Worm (Caenorhabditis elegans): ENCODE measurements around the gene ubc-7.
A peak's percentile ranks its signal among the peaks of the same experiment; 100 is the strongest.

ubc-7 gene

ce11 chrIII:9582240-9582639 is 48.7 kb downstream of the ubc-7 start, which contains the start of gene C48B4.3:
Gene C48B4.3, minus strand, starts transcription at chrIII:9582388.
- TF ChIP-seq ceh-62 (tag; optimal IDR thresholded peaks at IDR 0.05) (no peak), duxl-1 (tag; optimal IDR thresholded peaks at IDR 0.05; ENCODE audit: poor library complexity) (no peak), lin-29 (GFP tag; IDR thresholded peaks at IDR 0.05) (no peak), lin-1 (GFP tag; IDR thresholded peaks at IDR 0.05) (no peak), dve-1 (tag; optimal IDR thresholded peaks at IDR 0.05; ENCODE audit: insufficient read depth) (peak; percentile 75), spr-1 (tag; optimal IDR thresholded peaks at IDR 0.05) (no peak), snpc-4 (tag; optimal IDR thresholded peaks at IDR 0.05) (no peak), daf-16 (GFP tag; optimal IDR thresholded peaks at IDR 0.05) (no peak), daf-16 (tag; optimal IDR thresholded peaks at IDR 0.05) (peak; percentile 99), F37D6.2 (tag; optimal IDR thresholded peaks at IDR 0.05) (no peak), nhr-77 (tag; optimal IDR thresholded peaks at IDR 0.05) (peak; percentile 21), hif-1 (tag; optimal IDR thresholded peaks at IDR 0.05) (no peak), mep-1 (tag; optimal IDR thresholded peaks at IDR 0.05) (no peak), php-3 (GFP tag; IDR thresholded peaks at IDR 0.05) (peak; percentile 74), hlh-11 (tag; optimal IDR thresholded peaks at IDR 0.05) (peak; percentile 14), nhr-28 (tag; optimal IDR thresholded peaks at IDR 0.05) (peak; percentile 29), pqm-1 (tag; optimal IDR thresholded peaks at IDR 0.05) (peak; percentile 4), nhr-42 (GFP tag; IDR thresholded peaks at IDR 0.05) (no peak), set-16 (GFP tag; IDR thresholded peaks at IDR 0.05) (no peak)
